Worm (Caenorhabditis elegans): ENCODE results near the gene Y39G8B.10.

Gene Y39G8B.10

DNA sequence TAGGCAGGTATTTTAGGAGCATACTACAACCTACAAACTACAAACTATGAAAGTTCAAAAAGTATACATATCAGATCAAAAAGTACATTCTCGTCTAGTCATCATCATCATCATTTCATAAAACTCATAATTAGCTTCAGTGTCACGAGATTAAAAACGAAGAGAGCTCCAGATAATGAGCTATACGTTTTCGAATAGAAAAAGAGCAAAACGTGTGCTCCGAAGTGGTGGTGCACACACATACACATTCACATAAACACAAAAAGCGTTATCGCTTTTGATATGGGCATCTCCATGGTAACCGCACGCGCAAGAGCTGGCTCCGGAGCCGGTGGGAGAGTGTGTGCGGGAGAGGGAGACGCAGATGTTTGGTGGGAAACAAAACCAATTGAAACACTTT, 18.6 kb downstream of the Y39G8B.10 start:
- no peak for TF ChIP-seq sem-2 (GFP tag; optimal IDR thresholded peaks at IDR 0.05)
- TF ChIP-seq sptf-1 (tag; optimal IDR thresholded peaks at IDR 0.05) = no peak
- no peak for TF ChIP-seq nhr-2 (tag; optimal IDR thresholded peaks at IDR 0.05)

DNA sequence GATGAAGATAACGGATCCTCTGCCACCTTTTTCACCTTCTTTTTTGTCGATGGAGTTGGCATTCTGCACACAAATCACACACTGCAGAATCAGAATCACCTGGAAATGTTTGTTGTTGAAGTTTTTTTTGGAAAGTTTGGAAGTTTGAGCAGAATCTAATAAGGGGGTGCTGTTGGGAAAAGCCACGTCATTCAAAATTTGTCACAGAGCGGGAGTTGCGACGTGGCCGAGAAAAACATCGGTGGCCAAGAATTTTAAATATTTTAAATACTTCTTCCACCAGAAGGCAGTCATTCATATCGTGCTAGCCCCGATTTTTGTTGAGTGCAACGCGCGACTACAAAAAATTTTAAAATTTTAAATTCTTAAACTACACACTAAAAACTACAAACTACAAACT, 20.6 kb downstream of the Y39G8B.10 start, which contains the start of gene rpi-1:
TSS of gene rpi-1 (minus strand) at position 101 of the 400 bp plus-strand sequence.
- no peak for TF ChIP-seq blmp-1 (tag; optimal IDR thresholded peaks at IDR 0.05)
- no peak for TF ChIP-seq unc-62 (GFP tag; optimal IDR thresholded peaks at IDR 0.05)
- no peak for TF ChIP-seq hlh-1 (tag; optimal IDR thresholded peaks at IDR 0.05)
- TF ChIP-seq elt-1 (tag; optimal IDR thresholded peaks at IDR 0.05; ENCODE audit: borderline replicate concordance, insufficient read depth) = no peak
- no peak for TF ChIP-seq nhr-28 (tag; optimal IDR thresholded peaks at IDR 0.05)
- TF ChIP-seq flh-1 (GFP tag; optimal IDR thresholded peaks at IDR 0.05) = no peak
- no peak for TF ChIP-seq nhr-2 (tag; optimal IDR thresholded peaks at IDR 0.05)
- no peak for TF ChIP-seq tbx-8 (GFP tag; optimal IDR thresholded peaks at IDR 0.05)
- TF ChIP-seq snpc-4 (tag; optimal IDR thresholded peaks at IDR 0.05) = no peak
- TF ChIP-seq lsy-2 (tag; optimal IDR thresholded peaks at IDR 0.05) = no peak
- no peak for TF ChIP-seq nhr-76 (tag; optimal IDR thresholded peaks at IDR 0.05)
- TF ChIP-seq pha-4 (tag; optimal IDR thresholded peaks at IDR 0.05) = no peak
- TF ChIP-seq ceh-43 (GFP tag; optimal IDR thresholded peaks at IDR 0.05) = no peak
- no peak for TF ChIP-seq unc-39 (tag; optimal IDR thresholded peaks at IDR 0.05)
- TF ChIP-seq sptf-1 (tag; optimal IDR thresholded peaks at IDR 0.05) = no peak
- no peak for TF ChIP-seq ces-1 (GFP tag; optimal IDR thresholded peaks at IDR 0.05)
- no peak for TF ChIP-seq mab-5 (tag; optimal IDR thresholded peaks at IDR 0.05)

DNA sequence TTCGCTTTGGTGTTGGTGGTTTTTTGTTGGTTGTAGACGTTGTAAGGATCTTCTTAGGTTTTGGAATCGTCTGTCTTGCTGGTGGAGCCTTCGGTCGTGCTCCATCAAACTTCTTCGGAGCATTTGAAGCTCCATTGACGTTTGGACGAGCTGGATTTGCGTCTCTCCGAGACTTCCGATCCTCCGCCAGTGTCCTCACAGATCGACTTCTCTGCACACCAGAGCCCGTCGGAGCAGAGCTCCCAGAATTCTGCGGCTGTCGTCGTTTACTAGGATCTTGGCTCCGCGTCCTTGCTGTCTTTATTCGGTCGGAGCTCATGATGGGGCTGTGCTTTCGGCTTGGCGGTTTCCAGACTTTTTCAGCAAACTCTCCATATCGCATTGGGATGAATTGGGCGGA, 21.3 kb downstream of the Y39G8B.10 start:
- TF ChIP-seq zip-8 (tag; optimal IDR thresholded peaks at IDR 0.05) (no peak), nhr-76 (tag; optimal IDR thresholded peaks at IDR 0.05) (no peak), elt-1 (tag; optimal IDR thresholded peaks at IDR 0.05; ENCODE audit: borderline replicate concordance, insufficient read depth) (no peak), sem-2 (GFP tag; optimal IDR thresholded peaks at IDR 0.05) (no peak), hlh-1 (tag; optimal IDR thresholded peaks at IDR 0.05) (no peak), ceh-83 (GFP tag; optimal IDR thresholded peaks at IDR 0.05) (no peak), ceh-39 (tag; optimal IDR thresholded peaks at IDR 0.05) (no peak), nhr-28 (tag; optimal IDR thresholded peaks at IDR 0.05) (no peak), bed-3 (GFP tag; optimal IDR thresholded peaks at IDR 0.05) (no peak), pha-4 (tag; optimal IDR thresholded peaks at IDR 0.05) (no peak), nhr-237 (tag; optimal IDR thresholded peaks at IDR 0.05) (no peak), unc-62 (GFP tag; optimal IDR thresholded peaks at IDR 0.05) (no peak), tbx-8 (GFP tag; optimal IDR thresholded peaks at IDR 0.05) (no peak), lsy-2 (tag; optimal IDR thresholded peaks at IDR 0.05) (no peak)

DNA sequence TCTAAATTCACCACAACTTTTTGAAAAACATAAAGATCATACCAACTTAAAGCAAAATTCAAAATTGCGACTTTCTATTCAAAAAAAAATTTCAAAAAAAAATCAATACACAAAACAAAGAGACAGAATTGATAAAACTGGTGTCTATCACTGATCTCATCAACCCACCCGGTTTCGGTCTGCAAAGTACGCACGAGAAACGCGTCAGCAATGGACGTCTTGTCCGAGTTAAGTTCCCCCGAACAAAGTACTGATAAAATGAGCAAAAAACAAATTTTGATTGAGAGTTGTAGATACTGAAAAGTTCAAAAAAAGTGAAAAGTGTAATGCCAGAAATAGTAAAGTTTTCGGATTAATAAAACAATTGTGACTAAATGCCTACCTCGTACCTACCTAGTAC, 24.6 kb downstream of the Y39G8B.10 start:
- no peak for TF ChIP-seq nhr-2 (tag; optimal IDR thresholded peaks at IDR 0.05)
- TF ChIP-seq nhr-28 (tag; optimal IDR thresholded peaks at IDR 0.05) = no peak

DNA sequence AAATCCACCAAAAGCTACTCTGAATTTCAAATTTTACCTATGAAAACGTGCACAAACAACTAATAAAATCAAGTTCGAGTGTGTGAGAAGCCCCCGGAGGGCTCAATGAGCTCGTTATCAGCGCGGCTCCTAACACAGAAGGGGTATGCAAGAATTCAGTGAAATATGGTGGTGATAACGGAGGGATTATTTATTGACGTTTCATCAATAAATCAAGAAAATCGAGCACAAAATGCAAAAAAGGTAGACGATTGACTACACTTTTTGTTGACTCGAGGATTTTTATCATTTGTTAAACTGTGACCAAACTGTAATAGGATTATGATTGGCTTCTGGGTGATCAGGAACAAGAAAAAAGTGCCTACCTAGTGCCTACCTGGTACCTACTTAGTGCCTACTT, 25.5 kb downstream of the Y39G8B.10 start, which contains the start of gene zip-3:
TSS of gene zip-3 (minus strand) at position 21 of the 400 bp plus-strand sequence.
- TF ChIP-seq M03D4.4 (tag; optimal IDR thresholded peaks at IDR 0.05) (no peak), ceh-43 (GFP tag; optimal IDR thresholded peaks at IDR 0.05) (no peak), nhr-28 (tag; optimal IDR thresholded peaks at IDR 0.05) (no peak), cnd-1 (tag; optimal IDR thresholded peaks at IDR 0.05) (no peak), lin-32 (GFP tag; optimal IDR thresholded peaks at IDR 0.05) (no peak), elt-1 (tag; optimal IDR thresholded peaks at IDR 0.05; ENCODE audit: borderline replicate concordance, insufficient read depth) (no peak), blmp-1 (tag; optimal IDR thresholded peaks at IDR 0.05) (no peak), ceh-39 (tag; optimal IDR thresholded peaks at IDR 0.05) (no peak), lsy-2 (tag; optimal IDR thresholded peaks at IDR 0.05) (no peak), sptf-1 (tag; optimal IDR thresholded peaks at IDR 0.05) (no peak), unc-39 (tag; optimal IDR thresholded peaks at IDR 0.05) (no peak), hlh-1 (tag; optimal IDR thresholded peaks at IDR 0.05) (no peak), lin-13 (tag; optimal IDR thresholded peaks at IDR 0.05) (no peak), drap-1 (GFP tag; optimal IDR thresholded peaks at IDR 0.05) (no peak), sem-2 (GFP tag; optimal IDR thresholded peaks at IDR 0.05) (no peak), tbx-8 (GFP tag; optimal IDR thresholded peaks at IDR 0.05) (no peak), mep-1 (tag; optimal IDR thresholded peaks at IDR 0.05) (no peak), flh-1 (GFP tag; optimal IDR thresholded peaks at IDR 0.05) (no peak)

DNA sequence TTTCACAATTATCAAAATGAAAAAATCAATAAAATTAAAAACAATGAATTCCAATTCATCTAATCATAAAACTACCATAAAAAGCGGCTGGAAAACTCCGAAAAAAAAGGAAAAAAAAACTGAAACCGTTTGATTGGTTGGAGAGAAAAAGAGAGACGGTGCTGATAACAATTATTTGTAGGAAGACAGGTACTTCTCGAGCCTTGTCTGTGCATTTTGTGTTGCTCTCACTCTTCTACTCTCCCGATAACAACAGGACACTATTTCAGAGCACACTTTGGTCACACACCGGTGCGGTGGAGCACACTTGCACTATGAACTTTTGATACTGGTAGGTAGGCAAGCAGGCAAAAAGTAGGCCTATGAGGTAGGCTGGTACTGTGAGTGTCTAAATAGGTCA, 26.4 kb downstream of the Y39G8B.10 start:
- no peak for TF ChIP-seq ztf-11 (tag; optimal IDR thresholded peaks at IDR 0.05)
- TF ChIP-seq sptf-1 (tag; optimal IDR thresholded peaks at IDR 0.05) = no peak
- no peak for TF ChIP-seq snpc-4 (tag; optimal IDR thresholded peaks at IDR 0.05)
- no peak for TF ChIP-seq drap-1 (GFP tag; optimal IDR thresholded peaks at IDR 0.05)
- no peak for TF ChIP-seq nhr-2 (tag; optimal IDR thresholded peaks at IDR 0.05)

Data from whole organism, mixed stage, embryonic.